Fruit fly (Drosophila melanogaster) S2 (cell line): Measurements from ENCODE around the gene Mnat9.

Experiments used
- CG8478 ChIP-seq: fragments of >200 bp; optimal IDR thresholded peaks from 2 replicates; lab custom pipeline; 2018
- CTCF ChIP-seq, 2 experiments: fragments of >200 bp; optimal IDR thresholded peaks; 2 replicates each; lab custom pipeline; 2018

- TF ChIP-seq CG8478 (lab: Kevin White, UChicago), result no peak
- TF ChIP-seq CTCF (optimal IDR thresholded peaks at IDR 0.05; lab: Kevin White, UChicago), result no peak
These were observed 11.4 kb downstream of the Mnat9 start for dm6 chr3R:31604409-31605116.
